Worm (Caenorhabditis elegans): ENCODE results near the gene T08B6.4.

T08B6.4 gene

DNA sequence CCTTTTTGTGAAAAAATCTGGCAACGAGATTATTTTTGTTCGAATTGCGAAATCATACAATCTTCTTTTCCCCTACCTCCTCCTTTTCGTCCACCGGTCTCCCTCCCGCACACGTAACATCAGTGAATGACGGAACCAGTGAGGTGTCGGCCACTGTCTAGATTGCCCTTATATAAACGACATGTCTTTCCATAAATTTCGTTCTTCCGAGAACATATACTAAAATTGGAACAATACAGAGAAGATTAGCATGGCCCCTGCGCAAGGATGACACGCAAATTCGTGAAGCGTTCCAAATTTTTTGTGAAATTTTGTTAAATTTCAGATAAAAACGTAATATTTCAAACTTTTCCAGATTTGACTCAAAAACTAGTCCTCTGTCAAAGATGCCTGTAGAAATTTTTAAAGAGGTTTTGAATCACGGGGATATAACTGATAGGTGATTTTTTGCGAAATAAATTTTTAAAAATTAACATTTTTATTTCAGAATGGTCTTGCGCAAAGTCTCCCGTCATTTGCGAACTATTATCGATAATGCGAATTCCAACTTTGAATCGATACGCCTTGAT lies 25.3 kb downstream of the T08B6.4 start:
- TF ChIP-seq nhr-237 (tag; optimal IDR thresholded peaks at IDR 0.05), result no peak
- TF ChIP-seq unc-120 (tag; optimal IDR thresholded peaks at IDR 0.05; ENCODE audit: poor library complexity, severe bottlenecking), result no peak
- no peak for TF ChIP-seq hlh-1 (tag; optimal IDR thresholded peaks at IDR 0.05)
- no peak for TF ChIP-seq zip-8 (tag; optimal IDR thresholded peaks at IDR 0.05)
- no peak for TF ChIP-seq drap-1 (GFP tag; optimal IDR thresholded peaks at IDR 0.05)
- no peak for TF ChIP-seq lin-13 (tag; optimal IDR thresholded peaks at IDR 0.05)
- TF ChIP-seq lsy-2 (tag; optimal IDR thresholded peaks at IDR 0.05), result no peak

DNA sequence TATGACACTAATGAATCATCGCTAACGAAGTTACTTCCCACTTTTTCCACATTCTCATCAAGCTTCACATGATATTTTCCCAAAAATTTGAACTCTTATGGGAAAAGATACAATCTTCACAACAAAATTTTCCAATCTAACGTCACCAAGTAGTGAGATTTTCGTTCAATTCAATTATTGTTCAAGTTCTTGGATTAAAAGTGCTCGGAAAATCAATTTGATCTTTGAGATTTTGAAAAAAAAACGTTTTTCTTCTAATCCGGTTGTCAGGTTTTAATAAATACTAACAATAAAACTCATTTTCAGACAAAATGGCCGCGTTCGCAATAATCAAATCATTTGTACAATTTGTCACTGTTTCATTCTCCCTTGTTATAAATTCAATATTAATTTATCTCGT lies 28.6 kb downstream of the T08B6.4 start, which contains the start of gene str-153:
Gene str-153 (plus strand): TSS at position 301 of the 400 bp plus-strand sequence.
- TF ChIP-seq cnd-1 (tag; optimal IDR thresholded peaks at IDR 0.05) (no peak), lin-13 (tag; optimal IDR thresholded peaks at IDR 0.05) (no peak), ham-2 (GFP tag; optimal IDR thresholded peaks at IDR 0.05) (no peak), pha-4 (tag; optimal IDR thresholded peaks at IDR 0.05) (no peak), hlh-1 (tag; optimal IDR thresholded peaks at IDR 0.05) (no peak), zip-8 (tag; optimal IDR thresholded peaks at IDR 0.05) (no peak), lsy-2 (tag; optimal IDR thresholded peaks at IDR 0.05) (no peak), bed-3 (GFP tag; optimal IDR thresholded peaks at IDR 0.05) (no peak), nhr-2 (tag; optimal IDR thresholded peaks at IDR 0.05) (no peak), tbx-8 (GFP tag; optimal IDR thresholded peaks at IDR 0.05) (no peak), sptf-1 (tag; optimal IDR thresholded peaks at IDR 0.05) (no peak), blmp-1 (tag; optimal IDR thresholded peaks at IDR 0.05) (no peak), mls-2 (tag; optimal IDR thresholded peaks at IDR 0.05) (no peak), nhr-12 (tag; optimal IDR thresholded peaks at IDR 0.05) (no peak), elt-1 (tag; optimal IDR thresholded peaks at IDR 0.05; ENCODE audit: borderline replicate concordance, insufficient read depth) (no peak), sem-2 (GFP tag; optimal IDR thresholded peaks at IDR 0.05) (no peak), ceh-39 (tag; optimal IDR thresholded peaks at IDR 0.05) (no peak), ceh-83 (GFP tag; optimal IDR thresholded peaks at IDR 0.05) (no peak), lin-32 (GFP tag; optimal IDR thresholded peaks at IDR 0.05) (no peak), mep-1 (tag; optimal IDR thresholded peaks at IDR 0.05) (no peak)

DNA sequence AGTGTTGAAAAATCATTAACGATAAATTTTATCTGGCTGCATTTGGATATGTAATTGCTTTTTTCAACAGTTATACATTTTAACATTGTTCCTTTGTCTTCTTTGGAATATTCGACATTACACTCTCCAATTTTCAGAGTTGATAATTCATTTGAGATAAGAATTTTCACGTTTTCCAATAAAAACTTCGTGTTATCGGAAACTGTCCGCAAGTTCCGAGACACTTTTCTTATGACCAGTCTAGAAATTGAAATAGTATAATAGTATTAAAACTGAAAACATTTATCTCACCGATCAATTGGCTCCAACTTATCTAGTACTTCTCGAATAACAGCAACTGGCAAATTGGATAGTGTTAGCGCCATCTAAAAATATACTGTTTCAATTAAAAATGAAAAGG lies 32.2 kb downstream of the T08B6.4 start, which contains the start of gene fbxa-86:
Gene fbxa-86 (minus strand): TSS at position 367 of the 400 bp plus-strand sequence.
- no peak for TF ChIP-seq ceh-39 (tag; optimal IDR thresholded peaks at IDR 0.05)
- no peak for TF ChIP-seq ceh-83 (GFP tag; optimal IDR thresholded peaks at IDR 0.05)
- no peak for TF ChIP-seq nhr-76 (tag; optimal IDR thresholded peaks at IDR 0.05)
- no peak for TF ChIP-seq mep-1 (tag; optimal IDR thresholded peaks at IDR 0.05)
- TF ChIP-seq elt-3 (tag; optimal IDR thresholded peaks at IDR 0.05), result no peak

DNA sequence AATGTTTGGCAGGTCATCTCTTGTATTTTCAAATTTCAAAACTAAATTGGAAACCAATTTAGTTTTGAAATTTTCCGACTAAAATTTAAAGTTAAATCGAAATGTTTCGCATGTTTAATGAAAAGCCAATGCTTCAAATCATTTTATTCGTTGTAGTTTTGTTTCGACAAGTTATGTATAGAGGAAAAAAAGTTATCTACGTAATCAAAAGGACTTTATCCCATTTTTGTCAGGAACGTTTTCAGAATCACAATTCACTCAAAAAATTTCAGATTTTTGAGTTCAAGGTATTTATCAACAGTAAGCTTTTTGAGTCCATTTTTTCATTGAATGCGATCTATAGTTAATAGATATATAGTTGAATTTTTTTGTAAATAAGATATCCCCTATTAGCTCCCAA lies 33.2 kb downstream of the T08B6.4 start, which contains the start of gene str-168:
Gene str-168 (plus strand): TSS at position 301 of the 400 bp plus-strand sequence.
- TF ChIP-seq hlh-1 (tag; optimal IDR thresholded peaks at IDR 0.05) (no peak), elt-1 (tag; optimal IDR thresholded peaks at IDR 0.05; ENCODE audit: borderline replicate concordance, insufficient read depth) (no peak), ham-2 (GFP tag; optimal IDR thresholded peaks at IDR 0.05) (no peak), pha-4 (tag; optimal IDR thresholded peaks at IDR 0.05) (no peak), ceh-43 (GFP tag; optimal IDR thresholded peaks at IDR 0.05) (no peak), cnd-1 (tag; optimal IDR thresholded peaks at IDR 0.05) (no peak)

DNA sequence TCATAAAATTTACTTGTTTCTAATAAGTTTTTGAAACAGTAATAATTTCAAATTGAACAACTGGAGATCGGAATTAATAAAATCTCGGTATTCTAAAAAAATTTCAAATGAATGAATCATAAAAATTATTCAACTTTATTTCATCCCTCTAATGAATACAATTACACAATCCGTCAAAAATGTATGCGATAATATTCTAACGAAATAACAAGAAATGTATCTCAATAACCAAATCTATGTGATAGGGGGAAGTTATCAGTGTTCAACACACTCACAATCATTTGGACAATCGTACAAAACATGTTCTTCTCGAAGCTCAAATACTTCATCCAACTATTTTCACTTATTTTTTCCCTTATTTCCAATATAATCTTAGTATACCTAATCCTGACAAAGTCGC lies 36.2 kb downstream of the T08B6.4 start, which contains the start of gene Y9C9A.5:
Gene Y9C9A.5 (plus strand): TSS at position 301 of the 400 bp plus-strand sequence.
- TF ChIP-seq hlh-1 (tag; optimal IDR thresholded peaks at IDR 0.05) (no peak), ceh-39 (tag; optimal IDR thresholded peaks at IDR 0.05) (no peak), mab-5 (tag; optimal IDR thresholded peaks at IDR 0.05) (no peak), sem-2 (GFP tag; optimal IDR thresholded peaks at IDR 0.05) (no peak), lsy-2 (tag; optimal IDR thresholded peaks at IDR 0.05) (no peak), bed-3 (GFP tag; optimal IDR thresholded peaks at IDR 0.05) (no peak), ceh-43 (GFP tag; optimal IDR thresholded peaks at IDR 0.05) (no peak), zip-8 (tag; optimal IDR thresholded peaks at IDR 0.05) (no peak), elt-3 (tag; optimal IDR thresholded peaks at IDR 0.05) (no peak), nhr-12 (tag; optimal IDR thresholded peaks at IDR 0.05) (no peak)

DNA sequence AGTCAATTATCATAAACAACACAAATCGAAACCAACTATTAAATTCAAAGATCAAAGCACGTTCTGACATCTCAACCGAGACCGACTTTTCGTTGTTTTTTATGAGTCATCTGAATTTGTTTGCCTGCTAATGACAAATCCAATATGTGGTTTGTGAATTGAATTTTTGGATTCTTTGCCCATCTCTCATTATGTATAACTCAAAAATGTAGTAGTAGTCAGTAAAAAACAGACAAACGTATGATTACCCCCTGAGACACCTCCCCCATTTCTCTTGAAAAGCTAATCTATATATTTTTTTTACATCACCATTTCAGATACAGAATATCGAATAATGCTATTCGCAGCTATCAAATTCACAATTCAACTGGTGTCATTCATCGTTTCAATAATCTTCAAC lies 40.3 kb downstream of the T08B6.4 start, which contains the start of gene str-169:
Gene str-169 (plus strand): TSS at position 301 of the 400 bp plus-strand sequence.
- no peak for TF ChIP-seq elt-3 (tag; optimal IDR thresholded peaks at IDR 0.05)
